Fruit fly (Drosophila melanogaster): ENCODE measurements around the gene CG8927.

Gene CG8927

DNA sequence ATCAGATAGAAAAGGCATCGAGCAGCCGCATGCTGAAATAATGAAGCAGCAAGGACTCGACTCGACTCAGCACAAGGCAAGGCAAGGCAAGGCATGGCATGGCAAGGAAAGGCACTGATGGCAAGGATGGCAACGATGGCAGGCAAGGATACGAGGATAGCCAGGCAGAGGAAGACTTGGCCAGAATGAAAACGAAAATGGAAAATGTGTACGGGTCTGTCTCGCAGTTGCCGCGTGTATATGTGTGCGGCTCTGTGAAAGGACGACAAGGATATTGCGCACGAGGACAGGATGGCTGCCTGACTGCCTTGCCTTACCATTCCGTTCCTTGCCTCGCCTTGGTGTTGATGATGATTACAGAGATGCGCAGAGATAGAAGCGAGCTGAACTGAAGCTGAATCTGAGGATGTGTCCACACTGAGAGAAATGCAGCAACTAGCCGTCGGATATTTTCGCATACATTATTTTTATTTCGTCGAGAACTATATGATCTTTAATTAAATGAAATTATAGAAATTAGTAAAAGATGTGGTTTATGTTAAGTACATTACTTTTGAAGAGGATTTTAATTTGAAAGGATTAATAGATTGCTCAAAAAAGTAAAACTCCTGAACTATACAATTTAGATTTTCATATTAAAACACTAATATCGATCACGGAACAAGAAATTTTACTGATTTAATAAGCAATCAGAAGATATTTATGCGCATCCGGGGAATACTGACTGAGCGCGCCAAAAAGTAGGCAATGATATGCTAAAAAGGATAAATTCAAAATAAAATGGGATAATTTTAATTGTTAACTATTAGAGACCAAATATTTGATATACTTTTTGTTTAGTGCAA lies 33.9 kb downstream of the CG8927 start (continued):
- TF ChIP-seq zfh2 (GFP tag; optimal IDR thresholded peaks at IDR 0.05) = no peak
- no peak for TF ChIP-seq Mrtf (GFP tag; IDR thresholded peaks at IDR 0.05)
- no peak for TF ChIP-seq CG8944 (GFP tag; optimal IDR thresholded peaks at IDR 0.05)
- no peak for TF ChIP-seq Hey (tag; optimal IDR thresholded peaks at IDR 0.05)
- no peak for TF ChIP-seq CG12155 (GFP tag; optimal IDR thresholded peaks at IDR 0.05)
- peak; percentile 61 for TF ChIP-seq Sox100B (GFP tag; optimal IDR thresholded peaks at IDR 0.05)
- no peak for TF ChIP-seq CG11085 (GFP tag; IDR thresholded peaks at IDR 0.05)
- no peak for TF ChIP-seq CG14965 (GFP tag; optimal IDR thresholded peaks at IDR 0.05; ENCODE audit: borderline replicate concordance)
- no peak for TF ChIP-seq lola (GFP tag; optimal IDR thresholded peaks at IDR 0.05)
- TF ChIP-seq MBD-R2 (GFP tag; IDR thresholded peaks at IDR 0.05) = no peak
- no peak for TF ChIP-seq scrt (GFP tag; optimal IDR thresholded peaks at IDR 0.05)
- no peak for TF ChIP-seq HmgD (GFP tag; optimal IDR thresholded peaks at IDR 0.05)
- peak; percentile 49 for TF ChIP-seq CG9437 (GFP tag; optimal IDR thresholded peaks at IDR 0.05)
- TF ChIP-seq CG10979 (tag; optimal IDR thresholded peaks at IDR 0.05) = peak; percentile 11
- no peak for TF ChIP-seq CG4854 (GFP tag; optimal IDR thresholded peaks at IDR 0.05)
- no peak for TF ChIP-seq Xrp1 (GFP tag; IDR thresholded peaks at IDR 0.05)
- peak; percentile 59 for TF ChIP-seq CG3281 (GFP tag; optimal IDR thresholded peaks at IDR 0.05)
- TF ChIP-seq gsb-n (tag; optimal IDR thresholded peaks at IDR 0.05) = no peak
- TF ChIP-seq grau (tag; optimal IDR thresholded peaks at IDR 0.05) = peak; percentile 59
- TF ChIP-seq CG11504 (tag; optimal IDR thresholded peaks at IDR 0.05) = peak; percentile 70
- no peak for TF ChIP-seq repo (GFP tag; optimal IDR thresholded peaks at IDR 0.05)
- TF ChIP-seq nerfin-1 (tag; optimal IDR thresholded peaks at IDR 0.05) = no peak
- TF ChIP-seq fd64A (GFP tag; optimal IDR thresholded peaks at IDR 0.05) = no peak
- no peak for TF ChIP-seq Rfx (GFP tag; IDR thresholded peaks at IDR 0.05)
- TF ChIP-seq CG8924 (tag; optimal IDR thresholded peaks at IDR 0.05) = peak; percentile 34
- peak; percentile 34 for TF ChIP-seq Hr3 (GFP tag; optimal IDR thresholded peaks at IDR 0.05)
- peak; percentile 80 for TF ChIP-seq CG17361 (GFP tag; IDR thresholded peaks at IDR 0.05)
- no peak for TF ChIP-seq Gug (GFP tag; IDR thresholded peaks at IDR 0.05)
- no peak for TF ChIP-seq BEAF-32 (GFP tag; optimal IDR thresholded peaks at IDR 0.05)
- peak; percentile 46 for TF ChIP-seq lilli (GFP tag; optimal IDR thresholded peaks at IDR 0.05)
- TF ChIP-seq CG17568 (GFP tag; optimal IDR thresholded peaks at IDR 0.05) = peak; percentile 18
- no peak for TF ChIP-seq CG42726 (GFP tag; IDR thresholded peaks at IDR 0.05; ENCODE audit: partially characterized antibody)
- peak; percentile 68 for TF ChIP-seq CoRest (tag; optimal IDR thresholded peaks at IDR 0.05)
- TF ChIP-seq Sry-β (GFP tag; optimal IDR thresholded peaks at IDR 0.05) = no peak
- no peak for TF ChIP-seq CG4820 (GFP tag; optimal IDR thresholded peaks at IDR 0.05)
- TF ChIP-seq Fer3 (tag; optimal IDR thresholded peaks at IDR 0.05) = peak; percentile 8
- no peak for TF ChIP-seq CG8359 (GFP tag; optimal IDR thresholded peaks at IDR 0.05; ENCODE audit: borderline replicate concordance)
- no peak for TF ChIP-seq bab2 (GFP tag; optimal IDR thresholded peaks at IDR 0.05)
- peak; percentile 79 for TF ChIP-seq CG8478 (optimal IDR thresholded peaks at IDR 0.05)
- no peak for TF ChIP-seq CG1603 (tag; optimal IDR thresholded peaks at IDR 0.05)
- TF ChIP-seq lmd (GFP tag; IDR thresholded peaks at IDR 0.05) = no peak
- peak; percentile 29 for TF ChIP-seq az2 (GFP tag; optimal IDR thresholded peaks at IDR 0.05)
- no peak for TF ChIP-seq kay (GFP tag; optimal IDR thresholded peaks at IDR 0.05)
- TF ChIP-seq Bteb2 (GFP tag; optimal IDR thresholded peaks at IDR 0.05) = peak; percentile 8
- TF ChIP-seq CG16863 (GFP tag; optimal IDR thresholded peaks at IDR 0.05) = no peak
- TF ChIP-seq Pdp1 (GFP tag; optimal IDR thresholded peaks at IDR 0.05) = peak in 1 of 2 experiments; percentile 16
- TF ChIP-seq CG12769 (tag; optimal IDR thresholded peaks at IDR 0.05) = no peak
- TF ChIP-seq CG5245 (GFP tag; optimal IDR thresholded peaks at IDR 0.05) = no peak
- TF ChIP-seq CG4282 (GFP tag; optimal IDR thresholded peaks at IDR 0.05) = no peak
